Fruit fly (Drosophila melanogaster): Measurements from ENCODE around the gene Ype.

Ype gene

dm6 chrX:13358948-13359347 is 28.3 kb downstream of the Ype start, which contains the start of gene Syt12:
Gene Syt12 (plus strand): TSS chrX:13359248.
- TF ChIP-seq psq (optimal IDR thresholded peaks at IDR 0.05) = no peak
- no peak for TF ChIP-seq Sin3A (optimal IDR thresholded peaks at IDR 0.05)
- TF ChIP-seq h (optimal IDR thresholded peaks at IDR 0.05) = no peak
- no peak for TF ChIP-seq Myc (optimal IDR thresholded peaks at IDR 0.05)
- TF ChIP-seq ttk (optimal IDR thresholded peaks at IDR 0.05) = no peak
- no peak for TF ChIP-seq insv (optimal IDR thresholded peaks at IDR 0.05)

- no peak for TF ChIP-seq Sin3A (optimal IDR thresholded peaks at IDR 0.05)
- TF ChIP-seq Myc (optimal IDR thresholded peaks at IDR 0.05) = no peak
- no peak for TF ChIP-seq psq (optimal IDR thresholded peaks at IDR 0.05)
These were observed 28.9 kb downstream of the Ype start for dm6 chrX:13358240-13358799.

dm6 chrX:13346998-13347397 is 40.2 kb downstream of the Ype start:
- no peak for TF ChIP-seq Sin3A (optimal IDR thresholded peaks at IDR 0.05)
- no peak for TF ChIP-seq insv (optimal IDR thresholded peaks at IDR 0.05)
- no peak for TF ChIP-seq ttk (optimal IDR thresholded peaks at IDR 0.05)
- TF ChIP-seq h (optimal IDR thresholded peaks at IDR 0.05) = no peak
- no peak for TF ChIP-seq Myc (optimal IDR thresholded peaks at IDR 0.05)
- TF ChIP-seq psq (optimal IDR thresholded peaks at IDR 0.05) = no peak

dm6 chrX:13345327-13345726 is 41.9 kb downstream of the Ype start:
- TF ChIP-seq ttk (optimal IDR thresholded peaks at IDR 0.05) (no peak), Myc (optimal IDR thresholded peaks at IDR 0.05) (no peak), psq (optimal IDR thresholded peaks at IDR 0.05) (no peak), insv (optimal IDR thresholded peaks at IDR 0.05) (no peak), h (optimal IDR thresholded peaks at IDR 0.05) (no peak), Sin3A (optimal IDR thresholded peaks at IDR 0.05) (no peak)

dm6 chrX:13338113-13338512 is 49.1 kb downstream of the Ype start, which contains the start of gene CG15747:
Gene CG15747 (plus strand): TSS chrX:13338318.
- TF ChIP-seq h (optimal IDR thresholded peaks at IDR 0.05) (no peak), psq (optimal IDR thresholded peaks at IDR 0.05) (no peak), ttk (optimal IDR thresholded peaks at IDR 0.05) (no peak), insv (optimal IDR thresholded peaks at IDR 0.05) (no peak), Myc (optimal IDR thresholded peaks at IDR 0.05) (no peak), Sin3A (optimal IDR thresholded peaks at IDR 0.05) (no peak)

- no peak for TF ChIP-seq h (optimal IDR thresholded peaks at IDR 0.05)
- TF ChIP-seq Myc (optimal IDR thresholded peaks at IDR 0.05) = no peak
- TF ChIP-seq psq (optimal IDR thresholded peaks at IDR 0.05) = no peak
- no peak for TF ChIP-seq Sin3A (optimal IDR thresholded peaks at IDR 0.05)
- TF ChIP-seq ttk (optimal IDR thresholded peaks at IDR 0.05) = no peak
- TF ChIP-seq insv (optimal IDR thresholded peaks at IDR 0.05) = no peak
These were observed 49.8 kb downstream of the Ype start, which contains the start of gene RpS15Aa for dm6 chrX:13337454-13337853. Gene RpS15Aa (minus strand): TSS chrX:13337705.
